Fruit fly (Drosophila melanogaster) whole organism, adult: ENCODE measurements around the gene GABPI.

ENCODE experiments used
- CG11617 ChIP-seq: fragments of 200-800 bp; sonication (Bioruptor generic); optimal IDR thresholded peaks from 2 replicates; lab custom pipeline; 2017; ENCODE audit warnings: mild to moderate bottlenecking, missing biosample characterization, missing genetic modification reagents, missing genetic modification characterization
- CG12768 ChIP-seq: fragments of 200-800 bp; sonication (Bioruptor generic); optimal IDR thresholded peaks from 2 replicates; lab custom pipeline; 2017; ENCODE audit warnings: missing biosample characterization, missing genetic modification characterization, mild to moderate bottlenecking, moderate library complexity, missing genetic modification reagents
- CG14711 ChIP-seq: fragments of 200-800 bp; sonication (Bioruptor generic); optimal IDR thresholded peaks from 2 replicates; lab custom pipeline; 2018; ENCODE audit warnings: missing biosample characterization, mild to moderate bottlenecking, missing genetic modification characterization, moderate library complexity
- CG1620 ChIP-seq: fragments of 200-800 bp; sonication (Bioruptor generic); optimal IDR thresholded peaks from 2 replicates; lab custom pipeline; 2016; ENCODE audit warnings: missing biosample characterization, missing genetic modification characterization
- CG33017 ChIP-seq: fragments of 200-800 bp; sonication (Bioruptor generic); optimal IDR thresholded peaks from 2 replicates; lab custom pipeline; 2018; ENCODE audit warnings: missing biosample characterization, mild to moderate bottlenecking, missing genetic modification characterization, moderate library complexity
- CG5204 ChIP-seq: fragments of 200-800 bp; sonication (Bioruptor generic); optimal IDR thresholded peaks from 2 replicates; lab custom pipeline; 2016; ENCODE audit warnings: missing biosample characterization, missing genetic modification characterization
- CG7045 ChIP-seq: fragments of 200-800 bp; sonication (Bioruptor generic); optimal IDR thresholded peaks from 2 replicates; lab custom pipeline; 2017; ENCODE audit warnings: missing biosample characterization, mild to moderate bottlenecking, missing genetic modification characterization
- CG7101 ChIP-seq: fragments of 200-800 bp; sonication (Bioruptor generic); optimal IDR thresholded peaks from 2 replicates; lab custom pipeline; 2018; ENCODE audit warnings: missing biosample characterization, mild to moderate bottlenecking, missing genetic modification characterization, moderate library complexity
- Clk ChIP-seq: fragments of 200-800 bp; sonication (Bioruptor generic); optimal IDR thresholded peaks from 2 replicates; lab custom pipeline; 2017; ENCODE audit warnings: missing biosample characterization, missing genetic modification characterization
- Hr96 ChIP-seq: fragments of 200-800 bp; sonication (Bioruptor generic); optimal IDR thresholded peaks from 2 replicates; lab custom pipeline; 2016; ENCODE audit warnings: missing biosample characterization, missing genetic modification characterization
- Mnt ChIP-seq: fragments of 200-800 bp; sonication (Bioruptor generic); optimal IDR thresholded peaks from 2 replicates; lab custom pipeline; 2016; ENCODE audit warnings: missing biosample characterization, mild to moderate bottlenecking, missing genetic modification characterization
- bab1 ChIP-seq: fragments of 200-800 bp; sonication (Bioruptor generic); optimal IDR thresholded peaks from 3 replicates; lab custom pipeline; 2019; ENCODE audit warnings: missing biosample characterization, mild to moderate bottlenecking, missing genetic modification characterization, moderate library complexity
- cnc ChIP-seq, 2 experiments: fragments of >200 bp; optimal IDR thresholded peaks; 2 replicates each; lab custom pipeline; 2017
- kay ChIP-seq: fragments of 200-800 bp; sonication (Bioruptor generic); peaks from one replicate; lab custom pipeline; 2016; ENCODE audit warnings: missing biosample characterization, missing genetic modification characterization, borderline replicate concordance
- ovo ChIP-seq: fragments of 200-800 bp; sonication (Bioruptor generic); optimal IDR thresholded peaks from 2 replicates; lab custom pipeline; 2016; ENCODE audit warnings: missing biosample characterization, missing genetic modification characterization
- pad ChIP-seq: fragments of 200-800 bp; sonication (Bioruptor generic); optimal IDR thresholded peaks from 3 replicates; lab custom pipeline; 2017; ENCODE audit warnings: missing biosample characterization, missing genetic modification characterization, mild to moderate bottlenecking, moderate library complexity, missing genetic modification reagents
- tj ChIP-seq: fragments of 200-800 bp; sonication (Bioruptor generic); optimal IDR thresholded peaks from 3 replicates; lab custom pipeline; 2017; ENCODE audit warnings: missing biosample characterization, mild to moderate bottlenecking, missing genetic modification characterization, moderate library complexity
- toe ChIP-seq: fragments of 200-800 bp; sonication (Bioruptor generic); optimal IDR thresholded peaks from 2 replicates; lab custom pipeline; 2016; ENCODE audit warnings: missing biosample characterization, missing genetic modification characterization

The GABPI gene

dm6 chr2L:3059624-3059919 is 29.2 kb downstream of the GABPI start:
- TF ChIP-seq CG33017 (tag; lab: Kevin White, UChicago): no peak
- no peak for TF ChIP-seq kay (GFP tag; lab: Kevin White, UChicago)
- no peak for TF ChIP-seq cnc (optimal IDR thresholded peaks at IDR 0.05; lab: Kevin White, UChicago)

DNA sequence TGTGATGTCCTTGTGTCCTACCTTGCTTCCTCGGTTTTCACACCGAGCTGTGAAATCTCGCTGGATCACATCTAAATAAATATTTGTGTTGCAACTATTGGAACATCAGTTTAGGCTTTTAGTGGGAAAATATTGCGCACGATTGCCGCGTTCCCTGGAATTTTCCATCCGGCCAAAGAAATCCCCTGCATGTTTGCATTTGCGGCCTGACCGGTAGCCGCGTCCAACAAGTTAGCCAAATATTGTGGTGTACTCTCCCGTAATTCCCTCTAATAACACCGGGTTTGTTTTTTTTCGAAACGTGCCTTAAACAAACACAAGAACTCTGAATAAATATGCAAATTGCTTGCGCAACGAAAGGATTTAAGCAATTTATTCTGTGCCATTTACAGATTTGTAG is 48.4 kb downstream of the GABPI start:
- TF ChIP-seq CG7101 (tag; lab: Kevin White, UChicago) (no peak), Hr96 (GFP tag; lab: Kevin White, UChicago) (no peak), ovo (GFP tag; lab: Kevin White, UChicago) (no peak), toe (GFP tag; lab: Kevin White, UChicago) (no peak), kay (GFP tag; lab: Kevin White, UChicago) (no peak), CG11617 (GFP tag; lab: Kevin White, UChicago) (no peak), Clk (GFP tag; lab: Kevin White, UChicago) (no peak), CG7045 (GFP tag; lab: Kevin White, UChicago) (no peak), CG33017 (tag; lab: Kevin White, UChicago) (no peak), CG14711 (tag; lab: Kevin White, UChicago) (no peak), CG12768 (GFP tag; lab: Kevin White, UChicago) (no peak), Mnt (GFP tag; lab: Kevin White, UChicago) (no peak), bab1 (GFP tag; lab: Kevin White, UChicago) (no peak), tj (GFP tag; lab: Kevin White, UChicago) (no peak), CG1620 (GFP tag; lab: Kevin White, UChicago) (no peak), pad (GFP tag; lab: Kevin White, UChicago) (no peak), cnc (optimal IDR thresholded peaks at IDR 0.05; lab: Kevin White, UChicago) (no peak), CG5204 (GFP tag; lab: Kevin White, UChicago) (no peak)
